Worm (Caenorhabditis elegans) whole organism, L1 larva: ENCODE data around the gene F14H12.6.

Source experiments
- F16B12.6 ChIP-seq: fragments of 150-350 bp; optimal IDR thresholded peaks from 2 replicates; lab custom pipeline; 2014; ENCODE audit warnings: missing biosample characterization, missing genetic modification characterization
- aha-1 ChIP-seq: fragments of 150-350 bp; optimal IDR thresholded peaks from 2 replicates; lab custom pipeline; 2014; ENCODE audit warnings: missing biosample characterization, missing genetic modification characterization
- aly-2 ChIP-seq: fragments of 150-350 bp; optimal IDR thresholded peaks from 2 replicates; lab custom pipeline; 2014; ENCODE audit warnings: missing biosample characterization, missing genetic modification characterization
- ama-1 ChIP-seq: fragments of 150-350 bp; optimal IDR thresholded peaks from 2 replicates; lab custom pipeline; 2014
- blmp-1 ChIP-seq: fragments of 150-350 bp; optimal IDR thresholded peaks from 2 replicates; lab custom pipeline; 2014; ENCODE audit warnings: missing biosample characterization, missing genetic modification characterization
- ceh-63 ChIP-seq: fragments of 200-800 bp; sonication (Bioruptor generic); optimal IDR thresholded peaks from 2 replicates; lab custom pipeline; 2018; ENCODE audit warnings: mild to moderate bottlenecking, missing genetic modification characterization, missing compliant biosample characterization
- ceh-82 ChIP-seq, 3 experiments: fragments of 150-350 bp in 1 of 3; sonication (generic microtip) in 2 of 3; optimal IDR thresholded peaks; 2 replicates each; lab custom pipeline; 2014 to 2017; ENCODE audit warnings: missing biosample characterization in 3 of 3, missing genetic modification characterization in 3 of 3
- ceh-88 ChIP-seq: fragments of 200-800 bp; sonication (Bioruptor generic); IDR thresholded peaks from 2 replicates; pipeline ENCODE4 v1.3.6; 2022; ENCODE audit warnings: missing genetic modification characterization, missing compliant biosample characterization
- dpl-1 ChIP-seq, 3 experiments: fragments of 150-350 bp in 2 of 3; sonication (generic microtip) in 1 of 3; optimal IDR thresholded peaks; 2 replicates each; lab custom pipeline; 2014 to 2017; ENCODE audit warnings: missing biosample characterization in 3 of 3, missing genetic modification characterization in 3 of 3, missing genetic modification reagents in 3 of 3
- dsc-1 ChIP-seq: sonication (generic microtip); optimal IDR thresholded peaks from 2 replicates; lab custom pipeline; 2016; ENCODE audit warnings: mild to moderate bottlenecking, missing genetic modification characterization, missing compliant biosample characterization
- efl-3 ChIP-seq: fragments of 200-800 bp; sonication (Bioruptor generic); optimal IDR thresholded peaks from 2 replicates; lab custom pipeline; 2018; ENCODE audit warnings: mild to moderate bottlenecking, missing genetic modification characterization, missing compliant biosample characterization
- egl-13 ChIP-seq: sonication (generic microtip); optimal IDR thresholded peaks from 2 replicates; lab custom pipeline; 2016; ENCODE audit warnings: missing genotype, missing genetic modification reagents, missing genetic modification characterization, missing compliant biosample characterization
- elt-2 ChIP-seq: sonication (generic microtip); optimal IDR thresholded peaks from 2 replicates; lab custom pipeline; 2016; ENCODE audit warnings: missing genetic modification characterization, mild to moderate bottlenecking, inconsistent platforms, missing compliant biosample characterization, missing genetic modification reagents
- ets-5 ChIP-seq: fragments of 200-800 bp; sonication (Bioruptor generic); IDR thresholded peaks from 2 replicates; pipeline ENCODE4 v1.3.6; 2022; ENCODE audit warnings: missing genetic modification characterization, missing compliant biosample characterization
- fkh-10 ChIP-seq: sonication (generic microtip); optimal IDR thresholded peaks from 2 replicates; lab custom pipeline; 2017; ENCODE audit warnings: missing biosample characterization, missing genetic modification reagents, missing genetic modification characterization
- fkh-8 ChIP-seq: sonication (generic microtip); optimal IDR thresholded peaks from 2 replicates; lab custom pipeline; 2016; ENCODE audit warnings: mild to moderate bottlenecking, missing genetic modification characterization, missing compliant biosample characterization
- hlh-17 ChIP-seq: fragments of 200-800 bp; sonication (Bioruptor generic); optimal IDR thresholded peaks from 2 replicates; lab custom pipeline; 2018; ENCODE audit warnings: missing genetic modification characterization, mild to moderate bottlenecking, missing compliant biosample characterization, moderate library complexity, borderline replicate concordance
- irx-1 ChIP-seq: sonication (generic microtip); optimal IDR thresholded peaks from 2 replicates; lab custom pipeline; 2016; ENCODE audit warnings: missing genetic modification characterization, missing compliant biosample characterization
- isw-1 ChIP-seq: fragments of 200-800 bp; sonication (Bioruptor generic); IDR thresholded peaks from 2 replicates; pipeline ENCODE4 v1.3.6; 2022; ENCODE audit warnings: missing genetic modification characterization, missing compliant biosample characterization
- jun-1 ChIP-seq: fragments of 150-350 bp; optimal IDR thresholded peaks from 2 replicates; lab custom pipeline; 2014; ENCODE audit warnings: missing biosample characterization, missing genetic modification reagents, missing genetic modification characterization
- lin-13 ChIP-seq: fragments of 150-350 bp; optimal IDR thresholded peaks from 2 replicates; lab custom pipeline; 2014; ENCODE audit warnings: missing biosample characterization, missing genetic modification reagents, missing genetic modification characterization
- lin-15B ChIP-seq: fragments of 150-350 bp; sonication (generic microtip); optimal IDR thresholded peaks from 3 replicates; lab custom pipeline; 2014; ENCODE audit warnings: missing biosample characterization, missing genetic modification characterization
- lir-3 ChIP-seq: sonication (generic microtip); optimal IDR thresholded peaks from 2 replicates; lab custom pipeline; 2016; ENCODE audit warnings: mild to moderate bottlenecking, missing genetic modification characterization, moderate library complexity, missing compliant biosample characterization; ENCODE audit not compliant: poor library complexity
- lsy-2 ChIP-seq, 2 experiments: fragments of 150-350 bp; optimal IDR thresholded peaks; 2 replicates each; lab custom pipeline; 2014; ENCODE audit warnings: missing biosample characterization in 2 of 2, missing genetic modification characterization in 2 of 2
- mef-2 ChIP-seq: fragments of 150-350 bp; optimal IDR thresholded peaks from 2 replicates; lab custom pipeline; 2014; ENCODE audit warnings: missing biosample characterization, missing genetic modification characterization
- mep-1 ChIP-seq: fragments of 150-350 bp; optimal IDR thresholded peaks from 2 replicates; lab custom pipeline; 2014; ENCODE audit warnings: missing biosample characterization, missing genetic modification characterization
- nhr-11 ChIP-seq: fragments of 150-350 bp; optimal IDR thresholded peaks from 2 replicates; lab custom pipeline; 2014; ENCODE audit warnings: missing biosample characterization, missing genetic modification characterization
- nhr-19 ChIP-seq: fragments of 200-800 bp; sonication (Bioruptor generic); conservative IDR thresholded peaks from 2 replicates; pipeline ENCODE4 v1.3.6; 2022; ENCODE audit warnings: missing genetic modification characterization, missing compliant biosample characterization
- nhr-237 ChIP-seq: fragments of 150-350 bp; optimal IDR thresholded peaks from 2 replicates; lab custom pipeline; 2014; ENCODE audit warnings: missing biosample characterization, missing genetic modification characterization
- nhr-71 ChIP-seq: sonication (generic microtip); optimal IDR thresholded peaks from 2 replicates; lab custom pipeline; 2016; ENCODE audit warnings: mild to moderate bottlenecking, missing genetic modification characterization, moderate library complexity, missing compliant biosample characterization
- nhr-77 ChIP-seq: fragments of 150-350 bp; optimal IDR thresholded peaks from 2 replicates; lab custom pipeline; 2014; ENCODE audit warnings: missing biosample characterization, missing genetic modification characterization
- pag-3 ChIP-seq: sonication (generic microtip); optimal IDR thresholded peaks from 2 replicates; lab custom pipeline; 2017; ENCODE audit warnings: missing genetic modification characterization, mild to moderate bottlenecking, missing compliant biosample characterization, antibody characterized with exemption, borderline replicate concordance; ENCODE audit not compliant: insufficient read depth
- pqm-1 ChIP-seq: sonication (generic microtip); optimal IDR thresholded peaks from 3 replicates; lab custom pipeline; 2017; ENCODE audit warnings: missing biosample characterization, missing genetic modification characterization
- rnt-1 ChIP-seq: sonication (generic microtip); optimal IDR thresholded peaks from 2 replicates; lab custom pipeline; 2016; ENCODE audit warnings: mild to moderate bottlenecking, missing genetic modification characterization, moderate library complexity, missing compliant biosample characterization
- snpc-4 ChIP-seq: fragments of 150-350 bp; optimal IDR thresholded peaks from 2 replicates; lab custom pipeline; 2014; ENCODE audit warnings: missing biosample characterization, missing genetic modification characterization
- snu-23 ChIP-seq: sonication (generic microtip); optimal IDR thresholded peaks from 2 replicates; lab custom pipeline; 2016; ENCODE audit warnings: missing genetic modification characterization, missing compliant biosample characterization
- sup-37 ChIP-seq: fragments of 200-800 bp; sonication (Bioruptor generic); optimal IDR thresholded peaks from 2 replicates; lab custom pipeline; 2018; ENCODE audit warnings: mild to moderate bottlenecking, missing genetic modification characterization, missing compliant biosample characterization
- swsn-7 ChIP-seq: sonication (generic microtip); optimal IDR thresholded peaks from 2 replicates; lab custom pipeline; 2016; ENCODE audit warnings: missing genetic modification characterization, missing compliant biosample characterization
- unc-130 ChIP-seq: fragments of 150-350 bp; optimal IDR thresholded peaks from 2 replicates; lab custom pipeline; 2017; ENCODE audit warnings: missing biosample characterization, missing genetic modification characterization, inconsistent platforms
- unc-30 ChIP-seq: sonication (generic microtip); optimal IDR thresholded peaks from 2 replicates; lab custom pipeline; 2017; ENCODE audit warnings: missing biosample characterization, missing genetic modification characterization
- unc-86 ChIP-seq: sonication (generic microtip); optimal IDR thresholded peaks from 2 replicates; lab custom pipeline; 2016; ENCODE audit warnings: missing genetic modification characterization, missing compliant biosample characterization
- xbp-1 ChIP-seq: sonication (generic microtip); optimal IDR thresholded peaks from 2 replicates; lab custom pipeline; 2016; ENCODE audit warnings: missing genetic modification characterization, missing compliant biosample characterization
- zip-4 ChIP-seq: fragments of 200-800 bp; sonication (Bioruptor generic); optimal IDR thresholded peaks from 2 replicates; lab custom pipeline; 2018; ENCODE audit warnings: mild to moderate bottlenecking, missing genetic modification characterization, moderate library complexity, missing compliant biosample characterization
- ztf-11 ChIP-seq, 2 experiments: sonication (generic microtip); optimal IDR thresholded peaks; 2 replicates each; lab custom pipeline; 2016 to 2017; ENCODE audit warnings: missing genetic modification characterization in 2 of 2, missing biosample characterization in 1 of 2, missing compliant biosample characterization in 1 of 2

The F14H12.6 gene

DNA sequence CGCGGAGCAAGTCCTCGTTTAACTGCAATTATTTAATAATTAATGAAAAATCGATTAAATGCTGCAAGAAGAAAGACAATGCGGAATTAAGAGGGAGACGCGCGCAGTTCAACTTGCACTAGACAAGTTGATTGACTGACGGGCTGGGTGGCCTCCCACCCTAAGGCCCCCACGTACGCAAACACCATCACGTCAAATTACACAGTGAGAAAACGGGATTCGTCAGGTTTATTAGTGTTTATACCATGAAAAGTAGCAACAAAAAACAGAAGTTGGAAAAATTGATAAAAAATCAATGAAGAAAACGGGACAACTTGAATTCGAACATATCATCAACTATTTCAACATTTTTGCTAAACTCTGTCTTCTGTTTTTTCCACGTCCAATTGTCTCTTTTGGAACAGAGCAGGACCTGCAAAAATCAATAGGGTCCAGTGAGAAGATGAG is 49.8 kb downstream of the F14H12.6 start (continued):
- TF ChIP-seq snpc-4 (tag; lab: Kevin White, UChicago) (no peak), ceh-63 (GFP tag; lab: Kevin White, UChicago) (no peak), ceh-82 (tag; optimal IDR thresholded peaks at IDR 0.05; lab: Kevin White, UChicago) (peak in 2 of 3 experiments; percentile 4 to 15), egl-13 (tag; lab: Kevin White, UChicago) (peak; percentile 15), zip-4 (no peak), fkh-8 (tag; lab: Kevin White, UChicago) (peak; percentile 26), pag-3 (no peak), mep-1 (tag; lab: Kevin White, UChicago) (peak; percentile 30), F16B12.6 (peak; percentile 85), snu-23 (GFP tag; lab: Kevin White, UChicago) (peak; percentile 58), dpl-1 (GFP tag; optimal IDR thresholded peaks at IDR 0.05; lab: Kevin White, UChicago) (peak in 2 of 3 experiments; percentile 20 to 28), isw-1 (GFP tag; lab: Robert Waterston, UW) (0 out of 2 replicates have a peak, but pooled peaks have one; percentile 15), nhr-77 (tag; lab: Kevin White, UChicago) (no peak), lir-3 (tag; lab: Kevin White, UChicago) (no peak), mef-2 (no peak), unc-130 (tag; lab: Kevin White, UChicago) (peak; percentile 35), nhr-71 (peak; percentile 61), unc-86 (tag; lab: Kevin White, UChicago) (peak; percentile 44), fkh-10 (GFP tag; lab: Kevin White, UChicago) (no peak), ama-1 (lab: Kevin White, UChicago) (no peak), lsy-2 (tag; optimal IDR thresholded peaks at IDR 0.05; lab: Kevin White, UChicago) (peak; percentile 13 to 41), lin-15B (tag; lab: Kevin White, UChicago) (no peak), nhr-11 (tag; lab: Kevin White, UChicago) (no peak), ceh-88 (GFP tag; lab: Robert Waterston, UW) (no peak), ets-5 (GFP tag; lab: Robert Waterston, UW) (no peak), swsn-7 (tag; lab: Kevin White, UChicago) (peak; percentile 48), irx-1 (tag; lab: Kevin White, UChicago) (peak; percentile 61), pqm-1 (no peak), elt-2 (tag; lab: Kevin White, UChicago) (peak; percentile 6), nhr-19 (GFP tag; lab: Robert Waterston, UW) (peak; percentile 37; the same call in 1 of the 2 replicates), blmp-1 (tag; lab: Kevin White, UChicago) (no peak), ztf-11 (tag; optimal IDR thresholded peaks at IDR 0.05; lab: Kevin White, UChicago) (no peak), aha-1 (tag; lab: Kevin White, UChicago) (no peak), sup-37 (no peak), dsc-1 (peak; percentile 46), lin-13 (GFP tag; lab: Kevin White, UChicago) (no peak), nhr-237 (tag; lab: Kevin White, UChicago) (no peak), unc-30 (no peak), rnt-1 (tag; lab: Kevin White, UChicago) (peak; percentile 47), hlh-17 (no peak), efl-3 (GFP tag; lab: Kevin White, UChicago) (no peak), xbp-1 (tag; lab: Kevin White, UChicago) (peak; percentile 45), jun-1 (tag; lab: Kevin White, UChicago) (no peak), aly-2 (tag; lab: Kevin White, UChicago) (no peak)
